Fruit fly (Drosophila melanogaster) whole organism, embryonic: Measurements from ENCODE around the gene CCHa1.

ENCODE experiments used
- Aef1 ChIP-seq: fragments of 200-800 bp; sonication (Bioruptor generic); IDR thresholded peaks from 3 replicates; pipeline ENCODE4 v1.3.6; 2022; ENCODE audit warnings: missing biosample characterization, missing genetic modification characterization
- Atf6 ChIP-seq: fragments of 200-800 bp; sonication (Bioruptor generic); IDR thresholded peaks from 2 replicates; pipeline ENCODE4 v1.3.6; 2022; ENCODE audit warnings: missing biosample characterization, missing genetic modification characterization
- CG10366 ChIP-seq: fragments of 200-800 bp; sonication (Bioruptor generic); IDR thresholded peaks from 2 replicates; pipeline ENCODE4 v1.3.6; 2022; ENCODE audit warnings: missing biosample characterization, missing genetic modification characterization
- CG10654 ChIP-seq: fragments of 200-800 bp; sonication (Bioruptor generic); optimal IDR thresholded peaks from 2 replicates; lab custom pipeline; 2016; ENCODE audit warnings: missing biosample characterization, missing genetic modification characterization
- CG11398 ChIP-seq: fragments of 200-800 bp; sonication (Bioruptor generic); optimal IDR thresholded peaks from 2 replicates; lab custom pipeline; 2016; ENCODE audit warnings: missing biosample characterization, missing genetic modification characterization
- CG11504 ChIP-seq: fragments of 200-800 bp; sonication (Bioruptor generic); optimal IDR thresholded peaks from 3 replicates; lab custom pipeline; 2019; ENCODE audit warnings: missing biosample characterization, mild to moderate bottlenecking, missing genetic modification characterization, moderate library complexity
- CG12219 ChIP-seq: fragments of 200-800 bp; sonication (Bioruptor generic); optimal IDR thresholded peaks from 3 replicates; lab custom pipeline; 2018; ENCODE audit warnings: missing biosample characterization, mild to moderate bottlenecking, missing genetic modification characterization
- CG1233 ChIP-seq: fragments of 200-800 bp; sonication (Bioruptor generic); optimal IDR thresholded peaks from 4 replicates; lab custom pipeline; 2018; ENCODE audit warnings: missing biosample characterization, mild to moderate bottlenecking, missing genetic modification characterization
- CG12659 ChIP-seq: fragments of 200-800 bp; sonication (Bioruptor generic); optimal IDR thresholded peaks from 3 replicates; lab custom pipeline; 2017; ENCODE audit warnings: mild to moderate bottlenecking, missing biosample characterization, missing genetic modification reagents, missing genetic modification characterization
- CG13296 ChIP-seq: fragments of 200-800 bp; sonication (Bioruptor generic); optimal IDR thresholded peaks from 3 replicates; lab custom pipeline; 2018; ENCODE audit warnings: missing biosample characterization, mild to moderate bottlenecking, missing genetic modification characterization
- CG15073 ChIP-seq: fragments of 200-800 bp; sonication (Bioruptor generic); optimal IDR thresholded peaks from 2 replicates; lab custom pipeline; 2016; ENCODE audit warnings: missing biosample characterization, missing genetic modification characterization
- CG1602 ChIP-seq: fragments of 200-800 bp; sonication (Bioruptor generic); optimal IDR thresholded peaks from 3 replicates; lab custom pipeline; 2016; ENCODE audit warnings: missing biosample characterization, missing genetic modification characterization
- CG17186 ChIP-seq: fragments of 200-800 bp; sonication (Bioruptor generic); optimal IDR thresholded peaks from 3 replicates; lab custom pipeline; 2017; ENCODE audit warnings: missing biosample characterization, missing genetic modification reagents, missing genetic modification characterization
- CG17359 ChIP-seq: fragments of 200-800 bp; sonication (Bioruptor generic); optimal IDR thresholded peaks from 3 replicates; lab custom pipeline; 2018; ENCODE audit warnings: missing biosample characterization, mild to moderate bottlenecking, missing genetic modification characterization, moderate library complexity
- CG18764 ChIP-seq: fragments of 200-800 bp; sonication (Bioruptor generic); optimal IDR thresholded peaks from 3 replicates; lab custom pipeline; 2016; ENCODE audit warnings: missing biosample characterization, missing genetic modification characterization
- CG2129 ChIP-seq: fragments of 200-800 bp; sonication (Bioruptor generic); IDR thresholded peaks from 2 replicates; pipeline ENCODE4 v1.3.6; 2022; ENCODE audit warnings: missing biosample characterization, missing genetic modification characterization; ENCODE audit not compliant: partially characterized antibody
- CG2875 ChIP-seq: fragments of 200-800 bp; sonication (Bioruptor generic); optimal IDR thresholded peaks from 2 replicates; lab custom pipeline; 2017; ENCODE audit warnings: missing biosample characterization, mild to moderate bottlenecking, missing genetic modification characterization, missing genetic modification reagents
- CG31441 ChIP-seq: fragments of 200-800 bp; sonication (Bioruptor generic); IDR thresholded peaks from 2 replicates; pipeline ENCODE4 v1.3.6; 2022; ENCODE audit warnings: missing biosample characterization, missing genetic modification characterization
- CG3726 ChIP-seq: fragments of 200-800 bp; sonication (Bioruptor generic); IDR thresholded peaks from 3 replicates; pipeline ENCODE4, ENCODE4 v1.3.6; 2022; ENCODE audit warnings: missing biosample characterization, missing genetic modification characterization
- CG3995 ChIP-seq: fragments of 200-800 bp; sonication (Bioruptor generic); optimal IDR thresholded peaks from 3 replicates; lab custom pipeline; 2016; ENCODE audit warnings: missing biosample characterization, missing genetic modification characterization
- CG4424 ChIP-seq: fragments of 200-800 bp; sonication (Bioruptor generic); optimal IDR thresholded peaks from 3 replicates; lab custom pipeline; 2016; ENCODE audit warnings: missing biosample characterization, missing genetic modification characterization
- CG5180 ChIP-seq: fragments of 200-800 bp; sonication (Bioruptor generic); optimal IDR thresholded peaks from 3 replicates; lab custom pipeline; 2017; ENCODE audit warnings: missing biosample characterization, missing genetic modification characterization, mild to moderate bottlenecking, moderate library complexity, missing genetic modification reagents
- CG7786 ChIP-seq: fragments of 200-800 bp; sonication (Bioruptor generic); optimal IDR thresholded peaks from 2 replicates; lab custom pipeline; 2016; ENCODE audit warnings: missing biosample characterization, missing genetic modification characterization
- CG9797 ChIP-seq: fragments of 200-800 bp; sonication (Bioruptor generic); optimal IDR thresholded peaks from 3 replicates; lab custom pipeline; 2018; ENCODE audit warnings: missing biosample characterization, mild to moderate bottlenecking, missing genetic modification characterization
- CHES-1-like ChIP-seq: fragments of 200-800 bp; sonication (Bioruptor generic); optimal IDR thresholded peaks from 2 replicates; lab custom pipeline; 2016; ENCODE audit warnings: missing biosample characterization, missing genetic modification characterization
- Dll ChIP-seq: fragments of 200-800 bp; sonication (Bioruptor generic); IDR thresholded peaks from 4 replicates; pipeline ENCODE4 v1.3.6; 2022; ENCODE audit warnings: missing biosample characterization, missing genetic modification characterization; ENCODE audit not compliant: partially characterized antibody
- Doc2 ChIP-seq: fragments of 200-800 bp; sonication (Bioruptor generic); IDR thresholded peaks from 2 replicates; pipeline ENCODE4 v1.3.6; 2022; ENCODE audit warnings: missing biosample characterization, missing genetic modification characterization
- HLH3B ChIP-seq: fragments of 200-800 bp; sonication (Bioruptor generic); IDR thresholded peaks from 2 replicates; pipeline ENCODE4 v1.3.6; 2022; ENCODE audit warnings: missing biosample characterization, missing genetic modification characterization
- HLH4C ChIP-seq: fragments of 200-800 bp; sonication (Bioruptor generic); IDR thresholded peaks from 3 replicates; pipeline ENCODE4 v1.3.6; 2022; ENCODE audit warnings: missing biosample characterization, missing genetic modification characterization; ENCODE audit not compliant: partially characterized antibody
- Hr39 ChIP-seq: fragments of >200 bp; optimal IDR thresholded peaks from 2 replicates; lab custom pipeline; 2017
- PHDP ChIP-seq: fragments of 200-800 bp; sonication (Bioruptor generic); optimal IDR thresholded peaks from 3 replicates; lab custom pipeline; 2018; ENCODE audit warnings: missing biosample characterization, mild to moderate bottlenecking, missing genetic modification characterization, moderate library complexity
- Spps ChIP-seq: fragments of 200-800 bp; sonication (Bioruptor generic); optimal IDR thresholded peaks from 2 replicates; lab custom pipeline; 2018; ENCODE audit warnings: missing biosample characterization, mild to moderate bottlenecking, missing genetic modification characterization
- Stat92E ChIP-seq, 3 experiments: fragments of >200 bp in 2 of 3; fragments of 200-800 bp in 1 of 3; sonication (Bioruptor generic) in 1 of 3; optimal IDR thresholded peaks; 2 replicates each; lab custom pipeline; 2017 to 2019; ENCODE audit warnings: missing biosample characterization in 3 of 3, missing genetic modification characterization in 3 of 3, mild to moderate bottlenecking in 1 of 3, moderate library complexity in 1 of 3
- cato ChIP-seq: fragments of 200-800 bp; sonication (Bioruptor generic); optimal IDR thresholded peaks from 2 replicates; lab custom pipeline; 2016; ENCODE audit warnings: missing biosample characterization, missing genetic modification characterization, borderline replicate concordance
- chn ChIP-seq: fragments of 200-800 bp; sonication (Bioruptor generic); optimal IDR thresholded peaks from 2 replicates; lab custom pipeline; 2016; ENCODE audit warnings: missing biosample characterization, missing genetic modification characterization
- crc ChIP-seq: fragments of 200-800 bp; sonication (Bioruptor generic); optimal IDR thresholded peaks from 2 replicates; lab custom pipeline; 2016; ENCODE audit warnings: missing biosample characterization, missing genetic modification characterization
- danr ChIP-seq: fragments of 200-800 bp; sonication (Bioruptor generic); IDR thresholded peaks from 2 replicates; pipeline ENCODE4 v1.3.6; 2022; ENCODE audit warnings: missing biosample characterization, missing genetic modification characterization
- fd102C ChIP-seq: fragments of 200-800 bp; sonication (Bioruptor generic); optimal IDR thresholded peaks from 2 replicates; lab custom pipeline; 2018; ENCODE audit warnings: missing biosample characterization, mild to moderate bottlenecking, missing genetic modification characterization, moderate library complexity
- fd3F ChIP-seq: fragments of 200-800 bp; sonication (Bioruptor generic); optimal IDR thresholded peaks from 2 replicates; lab custom pipeline; 2018; ENCODE audit warnings: missing biosample characterization, mild to moderate bottlenecking, missing genetic modification characterization, moderate library complexity
- grau ChIP-seq: fragments of 200-800 bp; optimal IDR thresholded peaks from 3 replicates; lab custom pipeline; 2019; ENCODE audit warnings: missing biosample characterization, mild to moderate bottlenecking, missing genetic modification characterization, moderate library complexity
- ind ChIP-seq: fragments of 200-800 bp; sonication (Bioruptor generic); optimal IDR thresholded peaks from 3 replicates; lab custom pipeline; 2016; ENCODE audit warnings: missing biosample characterization, missing genetic modification characterization
- jumu ChIP-seq: fragments of 200-800 bp; sonication (Bioruptor generic); optimal IDR thresholded peaks from 3 replicates; lab custom pipeline; 2016; ENCODE audit warnings: missing biosample characterization, missing genetic modification characterization
- lmd ChIP-seq: fragments of 200-800 bp; sonication (Bioruptor generic); IDR thresholded peaks from 2 replicates; pipeline ENCODE4 v1.3.6; 2022; ENCODE audit warnings: missing biosample characterization, missing genetic modification characterization
- lov ChIP-seq, 2 experiments: fragments of 200-800 bp in 1 of 2; fragments of >200 bp in 1 of 2; sonication (Bioruptor generic) in 1 of 2; IDR thresholded peaks in 1 of 2; optimal IDR thresholded peaks in 1 of 2; 2 replicates in 1 of 2; 3 replicates in 1 of 2; pipeline versions ENCODE4 v1.3.6 to Lab custom; 2017 to 2022; ENCODE audit warnings: missing biosample characterization in 1 of 2, missing genetic modification characterization in 1 of 2
- nerfin-2 ChIP-seq: fragments of 200-800 bp; sonication (Bioruptor generic); IDR thresholded peaks from 2 replicates; pipeline ENCODE4 v1.3.6; 2022; ENCODE audit warnings: missing biosample characterization, missing genetic modification characterization; ENCODE audit not compliant: partially characterized antibody
- onecut ChIP-seq: fragments of 200-800 bp; sonication (Bioruptor generic); IDR thresholded peaks from 2 replicates; pipeline ENCODE4 v1.3.6; 2022; ENCODE audit warnings: missing biosample characterization, missing genetic modification characterization
- p53 ChIP-seq: fragments of 200-800 bp; sonication (Bioruptor generic); optimal IDR thresholded peaks from 2 replicates; lab custom pipeline; 2016; ENCODE audit warnings: missing biosample characterization, missing genetic modification characterization
- row ChIP-seq: fragments of 200-800 bp; sonication (Bioruptor generic); IDR thresholded peaks from 3 replicates; pipeline ENCODE4 v1.3.6; 2022; ENCODE audit warnings: missing biosample characterization, missing genetic modification characterization
- run ChIP-seq: fragments of 200-800 bp; sonication (Bioruptor generic); optimal IDR thresholded peaks from 3 replicates; lab custom pipeline; 2018; ENCODE audit warnings: missing biosample characterization, mild to moderate bottlenecking, missing genetic modification characterization
- sisA ChIP-seq: fragments of 200-800 bp; sonication (Bioruptor generic); IDR thresholded peaks from 2 replicates; pipeline ENCODE4 v1.3.6; 2022; ENCODE audit warnings: missing biosample characterization, missing genetic modification characterization
- slou ChIP-seq: fragments of 200-800 bp; sonication (Bioruptor generic); optimal IDR thresholded peaks from 3 replicates; lab custom pipeline; 2016; ENCODE audit warnings: missing biosample characterization, missing genetic modification characterization

CCHa1 gene

DNA sequence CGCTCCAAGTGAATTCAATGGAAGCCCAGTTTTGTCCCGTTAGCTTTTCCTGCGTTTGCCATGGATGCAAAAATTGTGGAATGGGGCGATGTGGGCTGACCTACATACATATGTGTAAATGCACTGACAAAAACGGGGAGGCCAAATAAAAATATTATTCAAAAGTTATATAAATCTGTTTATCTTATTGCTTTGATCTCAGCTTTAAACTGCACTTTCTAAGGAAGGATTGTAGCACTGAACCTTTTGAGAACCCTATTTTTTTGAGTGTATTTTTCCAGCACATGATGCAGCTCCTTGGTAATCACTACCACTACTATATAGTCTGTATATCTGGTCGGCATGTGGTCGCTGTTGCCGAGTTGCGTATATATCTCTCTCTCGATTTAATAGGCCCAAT, 19.6 kb downstream of the CCHa1 start (continued):
- TF ChIP-seq ind (GFP tag; lab: Kevin White, UChicago) (peak; percentile 46), jumu (GFP tag; lab: Kevin White, UChicago) (no peak), Doc2 (GFP tag; lab: Robert Waterston, UW) (no peak), chn (GFP tag; lab: Kevin White, UChicago) (no peak), sisA (GFP tag; lab: Robert Waterston, UW) (peak; percentile 70), HLH4C (GFP tag; lab: Robert Waterston, UW) (no peak), CHES-1-like (GFP tag; lab: Kevin White, UChicago) (no peak), CG5180 (GFP tag; lab: Kevin White, UChicago) (no peak), CG17186 (GFP tag; lab: Kevin White, UChicago) (no peak), CG13296 (peak; percentile 21), run (tag; lab: Kevin White, UChicago) (no peak), p53 (no peak), row (GFP tag; lab: Robert Waterston, UW) (peak; percentile 59), CG2875 (no peak), CG1602 (no peak), CG11398 (GFP tag; lab: Kevin White, UChicago) (no peak), CG2129 (GFP tag; lab: Robert Waterston, UW) (no peak), CG4424 (peak; percentile 59), CG12219 (GFP tag; lab: Kevin White, UChicago) (no peak), CG31441 (GFP tag; lab: Robert Waterston, UW) (0 out of 2 replicates have a peak, but pooled peaks have one; percentile 20), CG12659 (GFP tag; lab: Kevin White, UChicago) (no peak), CG10366 (GFP tag; lab: Robert Waterston, UW) (peak; percentile 40; the same call in 1 of the 2 replicates), Spps (tag; lab: Kevin White, UChicago) (no peak), fd102C (GFP tag; lab: Kevin White, UChicago) (no peak), lov (optimal IDR thresholded peaks at IDR 0.05; lab: Kevin White, UChicago) (no peak), lov (GFP tag; IDR thresholded peaks at IDR 0.05; lab: Robert Waterston, UW) (no peak), Stat92E (GFP tag; optimal IDR thresholded peaks at IDR 0.05; lab: Kevin White, UChicago) (no peak), danr (GFP tag; lab: Robert Waterston, UW) (0 out of 2 replicates have a peak, but pooled peaks have one; percentile 19), onecut (GFP tag; lab: Robert Waterston, UW) (no peak), Hr39 (lab: Kevin White, UChicago) (no peak), CG9797 (GFP tag; lab: Kevin White, UChicago) (no peak), CG18764 (GFP tag; lab: Kevin White, UChicago) (peak; percentile 19), CG11504 (tag; lab: Kevin White, UChicago) (peak; percentile 73), Dll (no peak), HLH3B (GFP tag; lab: Robert Waterston, UW) (peak; percentile 68), fd3F (no peak), CG17359 (peak; percentile 59), CG3995 (GFP tag; lab: Kevin White, UChicago) (no peak), CG10654 (GFP tag; lab: Kevin White, UChicago) (peak; percentile 38), CG1233 (GFP tag; lab: Kevin White, UChicago) (peak; percentile 34), Aef1 (GFP tag; lab: Robert Waterston, UW) (peak; percentile 47; the same call in 2 of the 3 replicates), CG15073 (GFP tag; lab: Kevin White, UChicago) (no peak), PHDP (tag; lab: Kevin White, UChicago) (peak; percentile 10), grau (peak; percentile 21), crc (GFP tag; lab: Kevin White, UChicago) (no peak), CG3726 (no peak), Atf6 (GFP tag; lab: Robert Waterston, UW) (peak; percentile 61), lmd (GFP tag; lab: Robert Waterston, UW) (peak; percentile 50), CG7786 (GFP tag; lab: Kevin White, UChicago) (no peak), nerfin-2 (no peak), cato (GFP tag; lab: Kevin White, UChicago) (no peak), slou (GFP tag; lab: Kevin White, UChicago) (no peak)
